Fruit fly (Drosophila melanogaster) whole organism, wandering third instar larva: ENCODE measurements around the gene CG8326.
A peak's percentile ranks its signal among the peaks of the same experiment; 100 is the strongest.

Experiments used
- Abd-B ChIP-seq: fragments of >200 bp; optimal IDR thresholded peaks from 2 replicates; lab custom pipeline; 2017; ENCODE audit warnings: missing biosample characterization, missing genetic modification characterization
- CG9705 ChIP-seq: fragments of 200-800 bp; sonication (Bioruptor generic); optimal IDR thresholded peaks from 2 replicates; lab custom pipeline; 2018; ENCODE audit warnings: missing biosample characterization, mild to moderate bottlenecking, missing genetic modification characterization
- Dfd ChIP-seq: fragments of >200 bp; optimal IDR thresholded peaks from 2 replicates; lab custom pipeline; 2017; ENCODE audit warnings: missing biosample characterization, missing genetic modification characterization
- Dif ChIP-seq: fragments of 200-275, 200-300 bp; sonication (Bioruptor generic); optimal IDR thresholded peaks from 2 replicates; lab custom pipeline; 2018; ENCODE audit warnings: missing biosample characterization, missing genetic modification characterization; ENCODE audit not compliant: partially characterized antibody
- GATAd ChIP-seq: sonication (Bioruptor generic); optimal IDR thresholded peaks from 2 replicates; lab custom pipeline; 2016; ENCODE audit warnings: missing biosample characterization, missing genetic modification characterization
- HLH106 ChIP-seq: fragments of 200-800 bp; optimal IDR thresholded peaks from 3 replicates; lab custom pipeline; 2019; ENCODE audit warnings: missing biosample characterization, mild to moderate bottlenecking, missing genetic modification characterization, moderate library complexity
- Hnf4 ChIP-seq: fragments of 200-800 bp; sonication (Bioruptor generic); optimal IDR thresholded peaks from 2 replicates; lab custom pipeline; 2016; ENCODE audit warnings: missing biosample characterization, mild to moderate bottlenecking, missing genetic modification characterization
- Hr78 ChIP-seq: fragments of >200 bp; optimal IDR thresholded peaks from 2 replicates; lab custom pipeline; 2017; ENCODE audit warnings: missing biosample characterization, missing genetic modification characterization
- Hr83 ChIP-seq: fragments of 200-300 bp; sonication (Bioruptor generic); optimal IDR thresholded peaks from 2 replicates; lab custom pipeline; 2016; ENCODE audit warnings: missing biosample characterization, mild to moderate bottlenecking, missing genetic modification characterization, moderate library complexity; ENCODE audit not compliant: poor library complexity, severe bottlenecking
- Jra ChIP-seq: sonication (Bioruptor generic); optimal IDR thresholded peaks from 2 replicates; lab custom pipeline; 2016; ENCODE audit warnings: missing biosample characterization, missing genetic modification characterization
- Mio ChIP-seq: sonication (Bioruptor generic); optimal IDR thresholded peaks from 2 replicates; lab custom pipeline; 2016; ENCODE audit warnings: missing biosample characterization, missing genetic modification characterization
- Myc ChIP-seq: fragments of >200 bp; optimal IDR thresholded peaks from 2 replicates; lab custom pipeline; 2017
- N ChIP-seq: fragments of >200 bp; optimal IDR thresholded peaks from 2 replicates; lab custom pipeline; 2018; ENCODE audit warnings: missing biosample characterization, missing external identifiers, missing genetic modification characterization
- OdsH ChIP-seq: fragments of 200-800 bp; sonication (Bioruptor generic); optimal IDR thresholded peaks from 2 replicates; lab custom pipeline; 2016; ENCODE audit warnings: missing biosample characterization, mild to moderate bottlenecking, missing genetic modification characterization
- Rel ChIP-seq, 2 experiments: fragments of 200-800 bp; sonication (Bioruptor generic) in 1 of 2; optimal IDR thresholded peaks; 2 replicates in 1 of 2; 3 replicates in 1 of 2; lab custom pipeline; 2016 to 2019; ENCODE audit warnings: mild to moderate bottlenecking in 2 of 2, missing biosample characterization in 2 of 2, missing genetic modification characterization in 2 of 2, moderate library complexity in 1 of 2
- Sp1 ChIP-seq: fragments of 200-800 bp; sonication (Bioruptor generic); optimal IDR thresholded peaks from 3 replicates; lab custom pipeline; 2019; ENCODE audit warnings: missing biosample characterization, mild to moderate bottlenecking, missing genetic modification characterization, moderate library complexity
- br ChIP-seq: fragments of 200-800 bp; sonication (Bioruptor generic); optimal IDR thresholded peaks from 2 replicates; lab custom pipeline; 2016; ENCODE audit warnings: missing biosample characterization, missing genetic modification characterization
- brk ChIP-seq: fragments of 200-800 bp; sonication (Bioruptor generic); optimal IDR thresholded peaks from 2 replicates; lab custom pipeline; 2016; ENCODE audit warnings: missing biosample characterization, mild to moderate bottlenecking, missing genetic modification characterization
- dl ChIP-seq, 2 experiments: fragments of 175-275, 200-275 bp in 1 of 2; fragments of 200-275 bp in 1 of 2; sonication (Bioruptor generic); optimal IDR thresholded peaks; lab custom pipeline; 2018; ENCODE audit warnings: mild to moderate bottlenecking in 2 of 2, missing biosample characterization in 2 of 2, missing genetic modification characterization in 2 of 2, moderate library complexity in 2 of 2; ENCODE audit not compliant: partially characterized antibody in 2 of 2, insufficient read depth in 1 of 2
- dsf ChIP-seq: sonication (Bioruptor generic); optimal IDR thresholded peaks from 2 replicates; lab custom pipeline; 2016; ENCODE audit warnings: missing biosample characterization, missing genetic modification characterization, borderline replicate concordance
- ey ChIP-seq: fragments of 200-800 bp; sonication (Bioruptor generic); optimal IDR thresholded peaks from 2 replicates; lab custom pipeline; 2016; ENCODE audit warnings: missing biosample characterization, missing genetic modification characterization
- foxo ChIP-seq, 2 experiments: fragments of 200-800 bp; sonication (Bioruptor generic); optimal IDR thresholded peaks; 2 replicates in 1 of 2; 3 replicates in 1 of 2; lab custom pipeline; 2016 to 2017; ENCODE audit warnings: missing biosample characterization in 2 of 2, missing genetic modification characterization in 2 of 2
- fru ChIP-seq: fragments of 200-800 bp; sonication (Bioruptor generic); optimal IDR thresholded peaks from 3 replicates; lab custom pipeline; 2016; ENCODE audit warnings: missing biosample characterization, mild to moderate bottlenecking, missing genetic modification characterization
- h ChIP-seq: fragments of 200-800 bp; sonication (Bioruptor generic); optimal IDR thresholded peaks from 3 replicates; lab custom pipeline; 2016; ENCODE audit warnings: missing biosample characterization, mild to moderate bottlenecking, missing genetic modification characterization
- jim ChIP-seq: fragments of 175-275, 200-325 bp; sonication (Bioruptor generic); optimal IDR thresholded peaks from 2 replicates; lab custom pipeline; 2016; ENCODE audit warnings: missing biosample characterization, mild to moderate bottlenecking, missing genetic modification characterization
- lola ChIP-seq: fragments of >200 bp; optimal IDR thresholded peaks from 2 replicates; lab custom pipeline; 2017; ENCODE audit warnings: missing biosample characterization, missing genetic modification characterization
- psq ChIP-seq: fragments of 200-800 bp; sonication (Bioruptor generic); optimal IDR thresholded peaks from 3 replicates; lab custom pipeline; 2017; ENCODE audit warnings: missing biosample characterization, mild to moderate bottlenecking, missing genetic modification characterization, moderate library complexity
- rgr ChIP-seq: fragments of 200-800 bp; sonication (Bioruptor generic); optimal IDR thresholded peaks from 3 replicates; lab custom pipeline; 2016; ENCODE audit warnings: missing biosample characterization, mild to moderate bottlenecking, missing genetic modification characterization
- sage ChIP-seq: fragments of 200-800 bp; sonication (Bioruptor generic); optimal IDR thresholded peaks from 2 replicates; lab custom pipeline; 2016; ENCODE audit warnings: missing biosample characterization, mild to moderate bottlenecking, missing genetic modification characterization
- sv ChIP-seq: fragments of 200-800 bp; sonication (Bioruptor generic); optimal IDR thresholded peaks from 3 replicates; lab custom pipeline; 2016; ENCODE audit warnings: missing biosample characterization, missing genetic modification characterization
- tai ChIP-seq: sonication (Bioruptor generic); optimal IDR thresholded peaks from 2 replicates; lab custom pipeline; 2016; ENCODE audit warnings: missing biosample characterization, missing genetic modification characterization
- woc ChIP-seq: sonication (Bioruptor generic); optimal IDR thresholded peaks from 2 replicates; lab custom pipeline; 2016; ENCODE audit warnings: missing biosample characterization, mild to moderate bottlenecking, missing genetic modification characterization

Gene CG8326

DNA sequence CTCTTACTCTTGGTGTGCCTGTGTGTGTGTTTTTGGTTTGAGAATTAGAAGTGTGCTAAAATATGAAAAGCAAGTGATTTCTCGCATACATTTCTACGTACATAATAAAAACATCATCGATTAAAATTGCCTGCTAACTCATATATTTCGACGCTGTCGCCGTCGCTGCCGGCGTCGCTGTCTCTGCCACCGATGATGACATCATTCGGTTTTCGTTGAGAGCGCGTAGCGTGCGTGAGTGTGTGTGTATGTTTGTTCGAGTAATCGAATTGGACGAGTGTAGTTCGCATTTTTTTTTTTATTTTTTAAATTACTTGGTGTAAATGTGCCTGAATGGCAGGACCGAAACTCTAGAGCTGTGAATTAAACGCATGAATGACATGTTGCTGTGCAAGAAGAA lies 28.4 kb upstream of the CG8326 start:
- TF ChIP-seq brk (no peak), Hnf4 (GFP tag; lab: Kevin White, UChicago) (no peak), psq (GFP tag; lab: Kevin White, UChicago) (peak; percentile 1), Dfd (GFP tag; lab: Kevin White, UChicago) (no peak)

DNA sequence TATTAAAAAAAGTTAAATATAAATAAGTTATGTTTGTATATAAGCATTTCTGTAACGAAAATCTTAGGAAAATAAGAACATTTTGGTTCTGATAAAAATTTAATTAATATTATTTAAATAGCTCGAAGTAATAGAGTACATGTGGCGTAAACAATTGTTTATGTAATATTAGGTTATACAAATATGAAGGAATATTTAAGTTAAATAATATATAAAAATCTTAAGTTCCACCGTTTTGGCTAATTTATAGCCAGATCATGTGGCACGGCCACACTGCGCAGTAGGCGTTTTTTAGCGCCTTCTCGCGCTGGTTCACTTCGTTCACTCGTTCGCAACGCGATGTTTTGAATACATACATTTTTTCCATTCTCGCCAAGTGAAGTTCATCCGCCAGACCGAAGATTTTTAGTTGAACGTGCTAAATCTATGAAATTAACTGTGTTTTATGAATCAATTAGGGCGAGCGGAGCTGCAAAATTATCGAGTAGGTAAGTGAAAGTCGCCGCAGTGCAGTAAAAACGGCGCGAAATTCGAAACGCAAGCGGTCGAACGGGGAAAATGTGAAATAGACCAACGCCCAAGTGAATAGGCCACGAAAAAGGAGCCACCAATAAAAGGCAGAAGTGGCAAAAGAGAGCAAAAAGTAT lies 27.9 kb upstream of the CG8326 start, which contains the start of gene beta-Spec:
TSS of gene beta-Spec (plus strand) at position 323 of the 647 bp plus-strand sequence.
- TF ChIP-seq tai: no peak
- TF ChIP-seq Myc (lab: Kevin White, UChicago): peak; percentile 78
- TF ChIP-seq HLH106 (tag; lab: Kevin White, UChicago): peak; percentile 18
- TF ChIP-seq psq (GFP tag; lab: Kevin White, UChicago): peak; percentile 43

DNA sequence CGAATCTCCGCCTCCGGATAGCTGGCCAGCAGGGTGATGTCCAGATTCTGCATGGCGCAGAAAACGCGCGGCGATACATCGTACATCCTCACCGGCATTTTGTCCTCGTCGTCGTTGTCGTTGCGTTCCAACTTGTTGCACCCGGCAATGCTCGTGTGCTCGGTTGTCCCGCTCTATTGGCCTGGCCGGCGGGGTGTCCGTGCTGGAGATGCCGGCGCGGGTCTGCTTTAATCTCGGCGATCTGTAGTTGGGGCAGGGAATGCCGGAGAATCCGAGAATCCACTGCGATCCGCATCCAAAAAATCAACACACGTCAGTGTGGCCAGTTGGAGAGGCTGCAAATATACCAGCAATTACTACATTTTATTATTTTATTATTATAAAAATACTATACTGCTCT lies 27.2 kb upstream of the CG8326 start, which contains the start of gene IntS2:
TSS of gene IntS2 (minus strand) at position 318 of the 400 bp plus-strand sequence.
- TF ChIP-seq fru (GFP tag; lab: Kevin White, UChicago) (no peak), lola (GFP tag; lab: Kevin White, UChicago) (no peak), foxo (GFP tag; optimal IDR thresholded peaks at IDR 0.05; lab: Kevin White, UChicago) (no peak), Rel (GFP tag; optimal IDR thresholded peaks at IDR 0.05; lab: Kevin White, UChicago) (no peak), Rel (tag; optimal IDR thresholded peaks at IDR 0.05; lab: Kevin White, UChicago) (no peak), sage (GFP tag; lab: Kevin White, UChicago) (no peak), psq (GFP tag; lab: Kevin White, UChicago) (no peak), Jra (GFP tag; lab: Kevin White, UChicago) (no peak), CG9705 (GFP tag; lab: Kevin White, UChicago) (no peak), Dfd (GFP tag; lab: Kevin White, UChicago) (no peak), dsf (no peak), Hr83 (GFP tag; lab: Kevin White, UChicago) (no peak), Mio (GFP tag; lab: Kevin White, UChicago) (no peak)
- TF ChIP-seq, all 38 proteins: peak for 0

DNA sequence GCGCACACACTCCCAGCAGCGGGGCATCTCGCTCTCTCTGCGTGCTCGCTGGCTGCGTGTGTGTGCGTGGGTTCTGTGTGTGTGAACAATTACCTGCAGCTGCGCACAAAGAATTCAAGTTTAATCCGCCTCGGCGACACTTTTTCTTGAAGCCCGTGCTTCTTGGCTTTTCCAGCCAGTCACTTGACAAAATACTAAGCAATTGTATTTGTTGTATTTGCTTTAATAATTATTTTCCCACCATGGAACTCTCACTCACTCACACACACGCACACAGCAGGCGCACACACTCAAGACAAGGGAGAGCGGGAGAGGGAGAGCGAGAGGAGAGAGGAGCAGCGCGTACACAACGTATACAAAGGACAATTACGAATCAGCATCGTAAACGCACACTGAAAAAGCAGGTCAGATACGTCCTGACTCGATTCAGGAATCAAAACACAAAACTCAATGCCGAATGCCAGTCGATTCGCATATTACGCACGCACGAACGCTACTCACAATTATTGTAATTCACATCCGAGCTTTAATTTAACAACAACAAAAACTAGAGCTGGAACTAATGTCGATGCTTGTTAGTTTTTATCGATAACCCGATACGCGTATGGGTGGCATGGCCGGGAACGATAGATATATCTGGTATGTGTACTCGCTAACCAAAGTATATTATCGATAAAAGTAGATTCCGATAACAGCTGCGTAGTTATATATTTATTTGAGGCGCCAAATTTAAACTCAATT lies 22.9 kb upstream of the CG8326 start, which contains the start of gene RhoGAPp190:
TSS of gene RhoGAPp190 (minus strand) at position 565 of the 741 bp plus-strand sequence.
- TF ChIP-seq Dif: peak; percentile 60
- TF ChIP-seq sv (GFP tag; lab: Kevin White, UChicago): no peak
- no peak for TF ChIP-seq rgr (GFP tag; lab: Kevin White, UChicago)
- no peak for TF ChIP-seq fru (GFP tag; lab: Kevin White, UChicago)
- TF ChIP-seq Abd-B (GFP tag; lab: Kevin White, UChicago): peak; percentile 32
- no peak for TF ChIP-seq GATAd (GFP tag; lab: Kevin White, UChicago)
- no peak for TF ChIP-seq br (GFP tag; lab: Kevin White, UChicago)
- no peak for TF ChIP-seq dl (GFP tag; optimal IDR thresholded peaks at IDR 0.05; lab: Kevin White, UChicago; ENCODE audit: insufficient read depth in 1 of 2, partially characterized antibody in 2 of 2)
- peak; percentile 79 for TF ChIP-seq N
- TF ChIP-seq tai: no peak
- no peak for TF ChIP-seq Hr78 (GFP tag; lab: Kevin White, UChicago)
- TF ChIP-seq Myc (lab: Kevin White, UChicago): no peak
- no peak for TF ChIP-seq Rel (GFP tag; optimal IDR thresholded peaks at IDR 0.05; lab: Kevin White, UChicago)
- TF ChIP-seq Rel (tag; optimal IDR thresholded peaks at IDR 0.05; lab: Kevin White, UChicago): peak; percentile 77
- no peak for TF ChIP-seq jim (GFP tag; lab: Kevin White, UChicago)

DNA sequence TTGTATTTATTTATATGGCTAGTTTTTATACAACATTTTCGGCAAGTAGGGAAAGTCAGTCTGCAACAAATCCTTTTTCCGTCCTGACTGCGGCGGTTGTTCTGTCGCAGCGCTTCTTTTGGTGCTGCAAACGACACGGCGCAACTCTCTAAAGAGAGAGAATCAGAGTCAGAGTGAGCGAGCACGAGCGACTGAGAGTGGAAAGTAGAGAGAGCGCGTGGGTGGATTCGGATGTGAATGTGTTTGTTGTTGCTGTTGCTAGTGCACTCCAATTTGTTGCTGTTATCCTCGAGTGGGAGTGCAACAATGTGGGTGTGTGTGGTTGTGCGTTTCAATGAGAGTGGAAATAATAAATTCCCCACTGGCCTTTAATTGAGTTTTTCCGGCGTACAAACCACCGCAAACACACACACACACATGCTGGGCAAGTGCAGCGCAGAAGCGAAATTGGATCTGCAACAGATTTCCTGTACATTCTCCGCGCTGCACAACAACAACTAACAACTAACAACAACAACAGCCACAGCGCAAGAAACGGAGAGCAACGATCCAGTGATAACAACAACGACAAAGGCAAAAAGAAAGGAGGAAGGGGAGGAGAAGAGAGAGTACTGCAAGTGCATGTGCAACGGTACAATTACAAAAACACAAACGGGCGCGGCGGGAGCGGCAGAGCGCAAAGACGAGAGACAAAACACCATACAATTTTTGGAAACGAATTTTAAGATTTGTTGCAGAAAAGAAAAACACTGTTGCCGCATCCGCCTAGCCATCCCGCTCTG lies 22.1 kb upstream of the CG8326 start:
- TF ChIP-seq tai: no peak
- TF ChIP-seq Dfd (GFP tag; lab: Kevin White, UChicago): no peak
- TF ChIP-seq dl (GFP tag; optimal IDR thresholded peaks at IDR 0.05; lab: Kevin White, UChicago; ENCODE audit: insufficient read depth in 1 of 2, partially characterized antibody in 2 of 2): peak; percentile 37 to 73
- peak; percentile 71 for TF ChIP-seq Dif
- no peak for TF ChIP-seq ey (GFP tag; lab: Kevin White, UChicago)
- TF ChIP-seq sage (GFP tag; lab: Kevin White, UChicago): no peak
- TF ChIP-seq dsf: no peak
- no peak for TF ChIP-seq brk
- TF ChIP-seq br (GFP tag; lab: Kevin White, UChicago): no peak
- TF ChIP-seq OdsH (GFP tag; lab: Kevin White, UChicago): no peak
- no peak for TF ChIP-seq woc (GFP tag; lab: Kevin White, UChicago)
- no peak for TF ChIP-seq Sp1 (GFP tag; lab: Kevin White, UChicago)
- no peak for TF ChIP-seq h (GFP tag; lab: Kevin White, UChicago)
